Comparison of ENCODE assay signal across 2 fruit fly cellular contexts in the genomic region with DNA sequence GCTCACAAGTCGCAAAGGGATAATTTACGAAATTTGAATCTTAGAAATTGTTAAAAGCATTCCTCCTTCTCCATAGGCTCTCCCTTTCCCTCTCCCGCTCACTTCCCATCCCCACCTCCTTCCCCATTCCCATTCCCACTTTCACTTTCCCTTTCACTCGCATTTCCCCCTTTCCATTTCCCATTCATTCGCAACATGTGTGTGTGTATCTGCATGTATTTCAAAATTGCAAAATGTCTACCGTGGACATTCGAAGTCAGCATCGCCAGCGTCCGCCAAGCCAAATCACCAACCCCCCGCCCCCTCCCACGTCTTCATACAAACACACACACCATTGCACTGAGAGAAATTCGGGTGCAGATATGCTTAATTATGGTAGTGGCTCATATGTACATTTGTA.
A peak's percentile ranks its signal among the peaks of the same experiment; 100 is the strongest.
TF ChIP-seq lines count a peak whose summit lies in the region.

No protein-coding gene starts in this region.

- no peak for TF ChIP-seq CTCF in whole organism, embryonic (GFP tag; optimal IDR thresholded peaks at IDR 0.05; lab: Kevin White, UChicago)

TF ChIP-seq in whole organism, embryonic, 481 proteins besides CTCF, POLR2A, EP300 and RAD21:
- TF ChIP-seq fu2 (GFP tag; optimal IDR thresholded peaks at IDR 0.05; lab: Kevin White, UChicago) (no peak), CG13775 (GFP tag; optimal IDR thresholded peaks at IDR 0.05; lab: Kevin White, UChicago) (no peak), dimm (GFP tag; IDR thresholded peaks at IDR 0.05; lab: Robert Waterston, UW) (no peak), crol (GFP tag; IDR thresholded peaks at IDR 0.05; lab: Robert Waterston, UW) (peak; percentile 56), Ets65A (GFP tag; lab: Kevin White, UChicago) (peak; percentile 38), abd-A (tag; optimal IDR thresholded peaks at IDR 0.05; lab: Kevin White, UChicago) (peak; percentile 41), Blimp-1 (GFP tag; optimal IDR thresholded peaks at IDR 0.05; lab: Kevin White, UChicago) (peak; percentile 13), Med (GFP tag; lab: Kevin White, UChicago) (peak; percentile 42)

TF ChIP-seq in whole organism, wandering third instar larva, 38 proteins besides CTCF, POLR2A, EP300 and RAD21:
- TF ChIP-seq Dif (GFP tag; optimal IDR thresholded peaks at IDR 0.05; lab: Kevin White, UChicago; ENCODE audit: partially characterized antibody) (no peak), pan (optimal IDR thresholded peaks at IDR 0.05; lab: Kevin White, UChicago) (no peak), Dfd (GFP tag; optimal IDR thresholded peaks at IDR 0.05; lab: Kevin White, UChicago) (peak; percentile 53)

Comparison
In these comparisons a context has a peak if more than half of its experiments do, and no peak if none do; other contexts are left out.
1. Of the 10 proteins assayed by ChIP-seq in both whole organism, embryonic and whole organism, wandering third instar larva: peak only in whole organism, embryonic: none; only in whole organism, wandering third instar larva: Dfd; in both: none; in neither: 9.